Worm (Caenorhabditis elegans) whole organism, L4 larva: ENCODE results near the gene C07G1.7.

Source experiments
- D1046.2 ChIP-seq: fragments of 200-800 bp; sonication (Bioruptor generic); IDR thresholded peaks from 2 replicates; pipeline ENCODE4 v1.3.6; 2022; ENCODE audit warnings: missing genetic modification characterization, missing compliant biosample characterization
- F10B5.3 ChIP-seq: sonication (generic microtip); optimal IDR thresholded peaks from 2 replicates; lab custom pipeline; 2016; ENCODE audit warnings: mild to moderate bottlenecking, missing genetic modification characterization, missing compliant biosample characterization
- F26F4.8 ChIP-seq: fragments of 200-800 bp; sonication (Bioruptor generic); conservative IDR thresholded peaks from 2 replicates; pipeline ENCODE4 v1.3.6; 2022; ENCODE audit warnings: missing genetic modification characterization, missing compliant biosample characterization
- F44E2.7 ChIP-seq: fragments of 200-800 bp; sonication (Bioruptor generic); IDR thresholded peaks from 2 replicates; pipeline ENCODE4 v2.1.2; 2022; ENCODE audit warnings: missing genetic modification characterization, missing compliant biosample characterization
- F49E8.2 ChIP-seq: sonication (generic microtip); optimal IDR thresholded peaks from 2 replicates; lab custom pipeline; 2016; ENCODE audit warnings: missing compliant biosample characterization, mild to moderate bottlenecking, missing genetic modification characterization, borderline replicate concordance
- R02D3.7 ChIP-seq: fragments of 150-350 bp; sonication (generic microtip); optimal IDR thresholded peaks from 3 replicates; lab custom pipeline; 2014; ENCODE audit warnings: missing biosample characterization, missing genetic modification characterization
- T20F7.1 ChIP-seq: fragments of 200-800 bp; sonication (Bioruptor generic); optimal IDR thresholded peaks from 2 replicates; lab custom pipeline; 2018; ENCODE audit warnings: mild to moderate bottlenecking, missing genetic modification characterization, missing compliant biosample characterization
- T26A8.4 ChIP-seq: fragments of 200-800 bp; sonication (Bioruptor generic); IDR thresholded peaks from 2 replicates; pipeline ENCODE4 v1.3.6; 2022; ENCODE audit warnings: missing genetic modification characterization, missing compliant biosample characterization
- Y5F2A.4 ChIP-seq: fragments of 200-800 bp; sonication (Bioruptor generic); optimal IDR thresholded peaks from 2 replicates; lab custom pipeline; 2018; ENCODE audit warnings: mild to moderate bottlenecking, missing genetic modification characterization, missing compliant biosample characterization
- Y75B8A.6 ChIP-seq: fragments of 200-800 bp; sonication (Bioruptor generic); IDR thresholded peaks from 2 replicates; pipeline ENCODE4 v1.3.6; 2022; ENCODE audit warnings: missing genetic modification reagents, missing genetic modification characterization, missing compliant biosample characterization
- ZK337.2 ChIP-seq: fragments of 200-800 bp; sonication (Bioruptor generic); IDR thresholded peaks from 2 replicates; pipeline ENCODE4 v1.3.6; 2022; ENCODE audit warnings: missing genetic modification reagents, missing genetic modification characterization, missing compliant biosample characterization
- aha-1 ChIP-seq: fragments of 150-350 bp; peaks from one replicate; lab custom pipeline; 2014; ENCODE audit warnings: missing biosample characterization, missing genetic modification characterization
- attf-4 ChIP-seq: sonication (generic microtip); optimal IDR thresholded peaks from 3 replicates; lab custom pipeline; 2017; ENCODE audit warnings: missing biosample characterization, missing genetic modification characterization
- ceh-20 ChIP-seq: fragments of 200-800 bp; sonication (Bioruptor generic); IDR thresholded peaks from 2 replicates; pipeline ENCODE4 v1.3.6; 2022; ENCODE audit warnings: missing genetic modification reagents, missing genetic modification characterization, missing compliant biosample characterization
- ceh-28 ChIP-seq: fragments of 150-350 bp; optimal IDR thresholded peaks from 2 replicates; lab custom pipeline; 2014; ENCODE audit warnings: missing biosample characterization, missing genetic modification reagents, missing genetic modification characterization
- ceh-32 ChIP-seq: sonication (generic microtip); optimal IDR thresholded peaks from 2 replicates; lab custom pipeline; 2016; ENCODE audit warnings: mild to moderate bottlenecking, missing genetic modification characterization, missing compliant biosample characterization; ENCODE audit not compliant: poor library complexity
- ceh-44 ChIP-seq: fragments of 200-800 bp; sonication (Bioruptor generic); IDR thresholded peaks from 2 replicates; pipeline ENCODE4 v1.3.6; 2022; ENCODE audit warnings: missing genetic modification reagents, missing genetic modification characterization, missing compliant biosample characterization
- ceh-62 ChIP-seq: sonication (generic microtip); optimal IDR thresholded peaks from 2 replicates; lab custom pipeline; 2017; ENCODE audit warnings: missing biosample characterization, missing genetic modification characterization
- daf-16 ChIP-seq, 3 experiments: sonication (generic microtip); optimal IDR thresholded peaks; 2 replicates each; lab custom pipeline; 2016 to 2017; ENCODE audit warnings: missing genetic modification characterization in 3 of 3, missing genetic modification reagents in 3 of 3, mild to moderate bottlenecking in 2 of 3, missing compliant biosample characterization in 2 of 3, missing biosample characterization in 1 of 3, moderate library complexity in 1 of 3
- daf-8 ChIP-seq: fragments of 200-800 bp; sonication (Bioruptor generic); IDR thresholded peaks from 2 replicates; pipeline ENCODE4 v1.3.6; 2022; ENCODE audit warnings: missing genetic modification characterization, missing compliant biosample characterization
- dmd-8 ChIP-seq: fragments of 200-800 bp; sonication (Bioruptor generic); IDR thresholded peaks from 2 replicates; pipeline ENCODE4 v1.3.6; 2022; ENCODE audit warnings: missing genetic modification characterization, missing compliant biosample characterization
- dmd-9 ChIP-seq: fragments of 200-800 bp; sonication (Bioruptor generic); IDR thresholded peaks from 2 replicates; pipeline ENCODE4 v1.3.6; 2022; ENCODE audit warnings: missing genetic modification reagents, missing genetic modification characterization, missing compliant biosample characterization
- dve-1 ChIP-seq: sonication (generic microtip); optimal IDR thresholded peaks from 2 replicates; lab custom pipeline; 2017; ENCODE audit warnings: antibody characterized with exemption, mild to moderate bottlenecking, missing genetic modification characterization, missing compliant biosample characterization; ENCODE audit not compliant: insufficient read depth
- egl-27 ChIP-seq: sonication (generic microtip); optimal IDR thresholded peaks from 3 replicates; lab custom pipeline; 2017; ENCODE audit warnings: missing biosample characterization, missing genetic modification reagents, missing genetic modification characterization
- fos-1 ChIP-seq: fragments of 150-350 bp; optimal IDR thresholded peaks from 2 replicates; lab custom pipeline; 2014; ENCODE audit warnings: missing biosample characterization, missing genetic modification characterization
- gei-8 ChIP-seq: fragments of 200-800 bp; sonication (Bioruptor generic); optimal IDR thresholded peaks from 2 replicates; lab custom pipeline; 2018; ENCODE audit warnings: mild to moderate bottlenecking, missing genetic modification characterization, missing compliant biosample characterization
- hlh-11 ChIP-seq: fragments of 200-800 bp; sonication (Bioruptor generic); optimal IDR thresholded peaks from 2 replicates; lab custom pipeline; 2018; ENCODE audit warnings: mild to moderate bottlenecking, missing genetic modification characterization, missing compliant biosample characterization
- hmg-1.1 ChIP-seq: fragments of 200-800 bp; sonication (Bioruptor generic); IDR thresholded peaks from 2 replicates; pipeline ENCODE4 v1.3.6; 2022; ENCODE audit warnings: missing genetic modification reagents, missing genetic modification characterization, missing compliant biosample characterization
- lin-13 ChIP-seq: fragments of 150-350 bp; optimal IDR thresholded peaks from 2 replicates; lab custom pipeline; 2014; ENCODE audit warnings: missing biosample characterization, missing genetic modification reagents, missing genetic modification characterization
- lin-38 ChIP-seq: fragments of 200-800 bp; sonication (Bioruptor generic); IDR thresholded peaks from 2 replicates; pipeline ENCODE4 v1.3.6; 2022; ENCODE audit warnings: missing genetic modification reagents, missing genetic modification characterization, missing compliant biosample characterization
- lin-39 ChIP-seq: fragments of 150-350 bp; optimal IDR thresholded peaks from 2 replicates; lab custom pipeline; 2014; ENCODE audit warnings: missing biosample characterization, missing genetic modification reagents, missing genetic modification characterization
- mdl-1 ChIP-seq, 2 experiments: fragments of 150-350 bp in 1 of 2; sonication (generic microtip) in 1 of 2; optimal IDR thresholded peaks; 2 replicates each; lab custom pipeline; 2014 to 2017; ENCODE audit warnings: missing biosample characterization in 2 of 2, missing genetic modification characterization in 2 of 2
- mep-1 ChIP-seq: fragments of 150-350 bp; sonication (generic microtip); optimal IDR thresholded peaks from 3 replicates; lab custom pipeline; 2014; ENCODE audit warnings: missing biosample characterization, missing genetic modification characterization
- mes-2 ChIP-seq: sonication (generic microtip); optimal IDR thresholded peaks from 2 replicates; lab custom pipeline; 2016; ENCODE audit warnings: missing genotype, mild to moderate bottlenecking, missing genetic modification characterization, missing compliant biosample characterization; ENCODE audit not compliant: poor library complexity, severe bottlenecking
- nhr-237 ChIP-seq: sonication (generic microtip); optimal IDR thresholded peaks from 2 replicates; lab custom pipeline; 2017; ENCODE audit warnings: missing biosample characterization, missing genetic modification characterization
- nhr-25 ChIP-seq: sonication (generic microtip); optimal IDR thresholded peaks from 2 replicates; lab custom pipeline; 2017; ENCODE audit warnings: missing genetic modification characterization, mild to moderate bottlenecking, missing compliant biosample characterization, antibody characterized with exemption, moderate library complexity, borderline replicate concordance; ENCODE audit not compliant: insufficient read depth
- nhr-28 ChIP-seq: fragments of 150-350 bp; optimal IDR thresholded peaks from 2 replicates; lab custom pipeline; 2014; ENCODE audit warnings: missing biosample characterization, missing genetic modification characterization
- nhr-48 ChIP-seq: sonication (generic microtip); optimal IDR thresholded peaks from 2 replicates; lab custom pipeline; 2016; ENCODE audit warnings: mild to moderate bottlenecking, missing genetic modification characterization, missing compliant biosample characterization
- nhr-6 ChIP-seq: fragments of 150-350 bp; optimal IDR thresholded peaks from 2 replicates; lab custom pipeline; 2014; ENCODE audit warnings: missing biosample characterization, missing genetic modification characterization
- nhr-77 ChIP-seq: fragments of 150-350 bp; optimal IDR thresholded peaks from 2 replicates; lab custom pipeline; 2014; ENCODE audit warnings: missing biosample characterization, missing genetic modification characterization
- rbr-2 ChIP-seq: sonication (generic microtip); optimal IDR thresholded peaks from 2 replicates; lab custom pipeline; 2016; ENCODE audit warnings: missing genotype, missing genetic modification characterization, missing compliant biosample characterization
- saeg-2 ChIP-seq: fragments of 200-800 bp; sonication (Bioruptor generic); IDR thresholded peaks from 2 replicates; pipeline ENCODE4 v1.3.6; 2022; ENCODE audit warnings: missing genetic modification reagents, missing genetic modification characterization, missing compliant biosample characterization
- sdz-12 ChIP-seq: fragments of 200-800 bp; sonication (Bioruptor generic); optimal IDR thresholded peaks from 2 replicates; lab custom pipeline; 2018; ENCODE audit warnings: mild to moderate bottlenecking, missing genetic modification characterization, missing compliant biosample characterization
- set-16 ChIP-seq: fragments of 200-800 bp; sonication (Bioruptor generic); IDR thresholded peaks from 2 replicates; pipeline ENCODE4 v1.3.6; 2022; ENCODE audit warnings: missing genetic modification reagents, missing genetic modification characterization, missing compliant biosample characterization
- tag-97 ChIP-seq: fragments of 200-800 bp; sonication (Bioruptor generic); IDR thresholded peaks from 2 replicates; pipeline ENCODE4 v1.3.6; 2022; ENCODE audit warnings: missing genetic modification characterization, missing compliant biosample characterization
- unc-39 ChIP-seq: sonication (generic microtip); optimal IDR thresholded peaks from 2 replicates; lab custom pipeline; 2017; ENCODE audit warnings: missing biosample characterization, missing genetic modification characterization
- zfp-3 ChIP-seq: fragments of 200-800 bp; sonication (Bioruptor generic); conservative IDR thresholded peaks from 2 replicates; pipeline ENCODE4 v1.3.6; 2022; ENCODE audit warnings: missing genetic modification reagents, missing genetic modification characterization, missing compliant biosample characterization
- zip-11 ChIP-seq: fragments of 200-800 bp; sonication (Bioruptor generic); IDR thresholded peaks from 2 replicates; pipeline ENCODE4 v1.3.6; 2022; ENCODE audit warnings: missing genetic modification characterization, missing compliant biosample characterization
- ztf-11 ChIP-seq: fragments of 150-350 bp; optimal IDR thresholded peaks from 2 replicates; lab custom pipeline; 2014; ENCODE audit warnings: missing biosample characterization, missing genetic modification characterization
- ztf-7 ChIP-seq: fragments of 150-350 bp; optimal IDR thresholded peaks from 2 replicates; lab custom pipeline; 2014; ENCODE audit warnings: missing biosample characterization, missing genetic modification characterization

C07G1.7 gene

ce11 chrIV:8201133-8201532, 10.5 kb downstream of the C07G1.7 start, which contains the start of gene glrx-22:
glrx-22 (minus strand) TSS chrIV:8201233.
- TF ChIP-seq aha-1 (tag; lab: Kevin White, UChicago) (peak; percentile 35), dmd-8 (no peak)

DNA sequence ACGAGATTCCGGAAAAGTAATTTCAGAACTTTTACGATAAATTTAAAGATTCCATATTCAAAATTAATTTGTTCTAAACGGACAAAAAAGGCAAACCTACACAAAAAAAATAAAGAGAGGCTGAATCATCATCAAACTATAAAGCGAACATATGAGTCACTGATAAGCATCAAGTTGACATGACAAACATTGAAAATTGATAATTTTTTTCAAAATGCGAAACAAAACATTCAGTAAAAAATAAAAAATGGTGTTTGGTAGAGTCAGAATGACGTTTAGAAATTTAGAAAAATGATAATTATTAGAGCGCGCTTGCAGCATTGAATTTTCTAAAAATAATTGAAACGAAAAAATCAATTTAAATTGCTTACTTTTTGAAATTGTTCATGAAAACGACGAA, 11.8 kb downstream of the C07G1.7 start:
- TF ChIP-seq sdz-12 (GFP tag; lab: Kevin White, UChicago) (no peak), zfp-3 (no peak), rbr-2 (tag; lab: Kevin White, UChicago) (no peak), dmd-9 (GFP tag; lab: Robert Waterston, UW) (no peak), Y5F2A.4 (GFP tag; lab: Kevin White, UChicago) (no peak), zip-11 (no peak), mep-1 (peak; percentile 12), lin-38 (GFP tag; lab: Robert Waterston, UW) (no peak), unc-39 (tag; lab: Kevin White, UChicago) (no peak), ceh-44 (no peak), ceh-62 (tag; lab: Kevin White, UChicago) (no peak), nhr-25 (no peak), mdl-1 (tag; optimal IDR thresholded peaks at IDR 0.05; lab: Kevin White, UChicago) (no peak), set-16 (GFP tag; lab: Robert Waterston, UW) (no peak), R02D3.7 (tag; lab: Kevin White, UChicago) (no peak), nhr-48 (tag; lab: Kevin White, UChicago) (no peak), attf-4 (tag; lab: Kevin White, UChicago) (no peak), ztf-7 (tag; lab: Kevin White, UChicago) (peak; percentile 18), dve-1 (tag; lab: Kevin White, UChicago) (peak; percentile 46), daf-8 (GFP tag; lab: Robert Waterston, UW) (no peak), nhr-237 (tag; lab: Kevin White, UChicago) (no peak), D1046.2 (no peak), ceh-20 (GFP tag; lab: Robert Waterston, UW) (no peak), ztf-11 (tag; lab: Kevin White, UChicago) (no peak), F49E8.2 (tag; lab: Kevin White, UChicago) (no peak), fos-1 (tag; lab: Kevin White, UChicago) (no peak), tag-97 (no peak), daf-16 (GFP tag; optimal IDR thresholded peaks at IDR 0.05; lab: Kevin White, UChicago) (no peak), daf-16 (tag; optimal IDR thresholded peaks at IDR 0.05; lab: Kevin White, UChicago) (peak; percentile 73), nhr-77 (peak; percentile 50), ceh-28 (tag; lab: Kevin White, UChicago) (no peak), F44E2.7 (GFP tag; lab: Robert Waterston, UW) (no peak), lin-13 (no peak), Y75B8A.6 (GFP tag; lab: Robert Waterston, UW) (no peak), egl-27 (tag; lab: Kevin White, UChicago) (no peak), gei-8 (GFP tag; lab: Kevin White, UChicago) (no peak), nhr-28 (tag; lab: Kevin White, UChicago) (peak; percentile 23), lin-39 (tag; lab: Kevin White, UChicago) (no peak), T26A8.4 (no peak), mes-2 (tag; lab: Kevin White, UChicago) (no peak), nhr-6 (tag; lab: Kevin White, UChicago) (peak; percentile 59), hmg-1.1 (GFP tag; lab: Robert Waterston, UW) (no peak), saeg-2 (GFP tag; lab: Robert Waterston, UW) (no peak), T20F7.1 (peak; percentile 31), F26F4.8 (GFP tag; lab: Robert Waterston, UW) (no peak), F10B5.3 (tag; lab: Kevin White, UChicago) (no peak), ceh-32 (tag; lab: Kevin White, UChicago) (no peak), hlh-11 (tag; lab: Kevin White, UChicago) (peak; percentile 40), ZK337.2 (GFP tag; lab: Robert Waterston, UW) (no peak)
